Worm (Caenorhabditis elegans): ENCODE measurements around the gene mig-17.

Gene mig-17

ce11 chrV:11428728-11429127 lies 17.8 kb upstream of the mig-17 start:
- no peak for TF ChIP-seq elt-2 (tag; optimal IDR thresholded peaks at IDR 0.05)
- no peak for TF ChIP-seq fkh-2 (tag; optimal IDR thresholded peaks at IDR 0.05)
- no peak for TF ChIP-seq ceh-82 (tag; optimal IDR thresholded peaks at IDR 0.05)
- no peak for TF ChIP-seq daf-12 (tag; optimal IDR thresholded peaks at IDR 0.05)
- TF ChIP-seq eor-1 (tag; optimal IDR thresholded peaks at IDR 0.05), result no peak
- no peak for TF ChIP-seq snpc-4 (tag; optimal IDR thresholded peaks at IDR 0.05)
- TF ChIP-seq nfya-1 (tag; optimal IDR thresholded peaks at IDR 0.05; ENCODE audit: insufficient read depth), result peak; percentile 9
- no peak for TF ChIP-seq sea-2 (GFP tag; optimal IDR thresholded peaks at IDR 0.05)
- no peak for TF ChIP-seq mdl-1 (tag; optimal IDR thresholded peaks at IDR 0.05)
- TF ChIP-seq egl-27 (tag; optimal IDR thresholded peaks at IDR 0.05), result no peak
- TF ChIP-seq tbx-2 (tag; optimal IDR thresholded peaks at IDR 0.05), result peak; percentile 42
- TF ChIP-seq unc-62 (GFP tag; optimal IDR thresholded peaks at IDR 0.05), result no peak
- no peak for TF ChIP-seq nhr-12 (tag; optimal IDR thresholded peaks at IDR 0.05)

ce11 chrV:11430823-11431222 lies 15.7 kb upstream of the mig-17 start:
- peak; percentile 72 for TF ChIP-seq fkh-10 (GFP tag; optimal IDR thresholded peaks at IDR 0.05)
- no peak for TF ChIP-seq snpc-4 (tag; optimal IDR thresholded peaks at IDR 0.05)

ce11 chrV:11435242-11435641 lies 11.2 kb upstream of the mig-17 start:
- TF ChIP-seq lin-15B (tag; optimal IDR thresholded peaks at IDR 0.05) (no peak), elt-2 (tag; optimal IDR thresholded peaks at IDR 0.05) (no peak), snpc-4 (tag; optimal IDR thresholded peaks at IDR 0.05) (no peak), unc-62 (GFP tag; optimal IDR thresholded peaks at IDR 0.05) (no peak), ceh-82 (tag; optimal IDR thresholded peaks at IDR 0.05) (no peak), eor-1 (tag; optimal IDR thresholded peaks at IDR 0.05) (no peak), R02D3.7 (tag; optimal IDR thresholded peaks at IDR 0.05) (no peak), nhr-67 (tag; optimal IDR thresholded peaks at IDR 0.05) (no peak), ceh-28 (tag; optimal IDR thresholded peaks at IDR 0.05) (no peak), nhr-237 (tag; optimal IDR thresholded peaks at IDR 0.05) (no peak), fkh-2 (tag; optimal IDR thresholded peaks at IDR 0.05) (no peak), hmg-11 (tag; optimal IDR thresholded peaks at IDR 0.05) (no peak), nhr-28 (tag; optimal IDR thresholded peaks at IDR 0.05) (no peak), nhr-11 (tag; optimal IDR thresholded peaks at IDR 0.05) (no peak), ztf-11 (tag; optimal IDR thresholded peaks at IDR 0.05) (no peak), skn-1 (tag; optimal IDR thresholded peaks at IDR 0.05) (no peak)

- TF ChIP-seq elt-1 (tag; optimal IDR thresholded peaks at IDR 0.05) (no peak), unc-62 (GFP tag; optimal IDR thresholded peaks at IDR 0.05) (no peak), nhr-76 (tag; optimal IDR thresholded peaks at IDR 0.05) (no peak)
Observed at ce11 chrV:11436407-11436806, 10.1 kb upstream of the mig-17 start.

ce11 chrV:11438464-11438863 lies 8.0 kb upstream of the mig-17 start, which contains the start of gene dmsr-1:
Gene dmsr-1, plus strand, starts transcription at chrV:11438764.
- TF ChIP-seq fkh-2 (tag; optimal IDR thresholded peaks at IDR 0.05) (no peak), ceh-16 (tag; optimal IDR thresholded peaks at IDR 0.05) (no peak), mml-1 (tag; optimal IDR thresholded peaks at IDR 0.05) (no peak), elt-3 (tag; optimal IDR thresholded peaks at IDR 0.05) (no peak), fkh-10 (GFP tag; optimal IDR thresholded peaks at IDR 0.05) (no peak), nhr-237 (tag; optimal IDR thresholded peaks at IDR 0.05) (no peak), tbx-2 (tag; optimal IDR thresholded peaks at IDR 0.05) (no peak), nhr-12 (tag; optimal IDR thresholded peaks at IDR 0.05) (no peak), aly-2 (tag; optimal IDR thresholded peaks at IDR 0.05) (no peak), nhr-23 (tag; optimal IDR thresholded peaks at IDR 0.05) (no peak), skn-1 (tag; optimal IDR thresholded peaks at IDR 0.05) (no peak), zag-1 (tag; optimal IDR thresholded peaks at IDR 0.05) (no peak), ceh-28 (tag; optimal IDR thresholded peaks at IDR 0.05) (no peak), mdl-1 (tag; optimal IDR thresholded peaks at IDR 0.05) (no peak), ama-1 (optimal IDR thresholded peaks at IDR 0.05) (no peak), eor-1 (tag; optimal IDR thresholded peaks at IDR 0.05) (no peak), pha-4 (tag; optimal IDR thresholded peaks at IDR 0.05) (no peak)

- TF ChIP-seq lin-15B (tag; optimal IDR thresholded peaks at IDR 0.05), result no peak
- TF ChIP-seq ztf-11 (tag; optimal IDR thresholded peaks at IDR 0.05), result no peak
- no peak for TF ChIP-seq elt-2 (tag; optimal IDR thresholded peaks at IDR 0.05)
- TF ChIP-seq nhr-12 (tag; optimal IDR thresholded peaks at IDR 0.05), result no peak
- no peak for TF ChIP-seq snpc-4 (tag; optimal IDR thresholded peaks at IDR 0.05)
- no peak for TF ChIP-seq nhr-237 (tag; optimal IDR thresholded peaks at IDR 0.05)
- no peak for TF ChIP-seq lsy-12 (tag; optimal IDR thresholded peaks at IDR 0.05)
- no peak for TF ChIP-seq zag-1 (tag; optimal IDR thresholded peaks at IDR 0.05)
- TF ChIP-seq lin-39 (tag; optimal IDR thresholded peaks at IDR 0.05), result no peak
- no peak for TF ChIP-seq eor-1 (tag; optimal IDR thresholded peaks at IDR 0.05)
- no peak for TF ChIP-seq fos-1 (tag; optimal IDR thresholded peaks at IDR 0.05)
- TF ChIP-seq nhr-23 (tag; optimal IDR thresholded peaks at IDR 0.05), result no peak
- TF ChIP-seq nhr-77 (tag; optimal IDR thresholded peaks at IDR 0.05), result no peak
Observed at ce11 chrV:11439202-11439601, 7.3 kb upstream of the mig-17 start.
